Fruit fly (Drosophila melanogaster) whole organism, wandering third instar larva: ENCODE results near the gene His4r.

ENCODE experiments used
- Abd-B ChIP-seq: fragments of >200 bp; optimal IDR thresholded peaks from 2 replicates; lab custom pipeline; 2017; ENCODE audit warnings: missing biosample characterization, missing genetic modification characterization
- CG32264 ChIP-seq: fragments of 200-800 bp; sonication (Bioruptor generic); optimal IDR thresholded peaks from 2 replicates; lab custom pipeline; 2016; ENCODE audit warnings: missing biosample characterization, missing genetic modification characterization
- Dfd ChIP-seq: fragments of >200 bp; optimal IDR thresholded peaks from 2 replicates; lab custom pipeline; 2017; ENCODE audit warnings: missing biosample characterization, missing genetic modification characterization
- Dif ChIP-seq: fragments of 200-275, 200-300 bp; sonication (Bioruptor generic); optimal IDR thresholded peaks from 2 replicates; lab custom pipeline; 2018; ENCODE audit warnings: missing biosample characterization, missing genetic modification characterization; ENCODE audit not compliant: partially characterized antibody
- HLH106 ChIP-seq: fragments of 200-800 bp; optimal IDR thresholded peaks from 3 replicates; lab custom pipeline; 2019; ENCODE audit warnings: missing biosample characterization, mild to moderate bottlenecking, missing genetic modification characterization, moderate library complexity
- Hnf4 ChIP-seq: fragments of 200-800 bp; sonication (Bioruptor generic); optimal IDR thresholded peaks from 2 replicates; lab custom pipeline; 2016; ENCODE audit warnings: missing biosample characterization, mild to moderate bottlenecking, missing genetic modification characterization
- Hr83 ChIP-seq: fragments of 200-300 bp; sonication (Bioruptor generic); optimal IDR thresholded peaks from 2 replicates; lab custom pipeline; 2016; ENCODE audit warnings: missing biosample characterization, mild to moderate bottlenecking, missing genetic modification characterization, moderate library complexity; ENCODE audit not compliant: poor library complexity, severe bottlenecking
- Jra ChIP-seq: sonication (Bioruptor generic); optimal IDR thresholded peaks from 2 replicates; lab custom pipeline; 2016; ENCODE audit warnings: missing biosample characterization, missing genetic modification characterization
- Mio ChIP-seq: sonication (Bioruptor generic); optimal IDR thresholded peaks from 2 replicates; lab custom pipeline; 2016; ENCODE audit warnings: missing biosample characterization, missing genetic modification characterization
- Myc ChIP-seq: fragments of >200 bp; optimal IDR thresholded peaks from 2 replicates; lab custom pipeline; 2017
- N ChIP-seq: fragments of >200 bp; optimal IDR thresholded peaks from 2 replicates; lab custom pipeline; 2018; ENCODE audit warnings: missing biosample characterization, missing external identifiers, missing genetic modification characterization
- OdsH ChIP-seq: fragments of 200-800 bp; sonication (Bioruptor generic); optimal IDR thresholded peaks from 2 replicates; lab custom pipeline; 2016; ENCODE audit warnings: missing biosample characterization, mild to moderate bottlenecking, missing genetic modification characterization
- Rel ChIP-seq, 2 experiments: fragments of 200-800 bp; sonication (Bioruptor generic) in 1 of 2; optimal IDR thresholded peaks; 2 replicates in 1 of 2; 3 replicates in 1 of 2; lab custom pipeline; 2016 to 2019; ENCODE audit warnings: mild to moderate bottlenecking in 2 of 2, missing biosample characterization in 2 of 2, missing genetic modification characterization in 2 of 2, moderate library complexity in 1 of 2
- Vsx2 ChIP-seq: fragments of 200-300, 225-300 bp; sonication (Bioruptor generic); optimal IDR thresholded peaks from 2 replicates; lab custom pipeline; 2018; ENCODE audit warnings: missing biosample characterization, missing genetic modification characterization; ENCODE audit not compliant: partially characterized antibody
- br ChIP-seq: fragments of 200-800 bp; sonication (Bioruptor generic); optimal IDR thresholded peaks from 2 replicates; lab custom pipeline; 2016; ENCODE audit warnings: missing biosample characterization, missing genetic modification characterization
- brk ChIP-seq: fragments of 200-800 bp; sonication (Bioruptor generic); optimal IDR thresholded peaks from 2 replicates; lab custom pipeline; 2016; ENCODE audit warnings: missing biosample characterization, mild to moderate bottlenecking, missing genetic modification characterization
- dl ChIP-seq, 2 experiments: fragments of 175-275, 200-275 bp in 1 of 2; fragments of 200-275 bp in 1 of 2; sonication (Bioruptor generic); optimal IDR thresholded peaks; lab custom pipeline; 2018; ENCODE audit warnings: mild to moderate bottlenecking in 2 of 2, missing biosample characterization in 2 of 2, missing genetic modification characterization in 2 of 2, moderate library complexity in 2 of 2; ENCODE audit not compliant: partially characterized antibody in 2 of 2, insufficient read depth in 1 of 2
- ey ChIP-seq: fragments of 200-800 bp; sonication (Bioruptor generic); optimal IDR thresholded peaks from 2 replicates; lab custom pipeline; 2016; ENCODE audit warnings: missing biosample characterization, missing genetic modification characterization
- foxo ChIP-seq, 2 experiments: fragments of 200-800 bp; sonication (Bioruptor generic); optimal IDR thresholded peaks; 2 replicates in 1 of 2; 3 replicates in 1 of 2; lab custom pipeline; 2016 to 2017; ENCODE audit warnings: missing biosample characterization in 2 of 2, missing genetic modification characterization in 2 of 2
- fru ChIP-seq: fragments of 200-800 bp; sonication (Bioruptor generic); optimal IDR thresholded peaks from 3 replicates; lab custom pipeline; 2016; ENCODE audit warnings: missing biosample characterization, mild to moderate bottlenecking, missing genetic modification characterization
- h ChIP-seq: fragments of 200-800 bp; sonication (Bioruptor generic); optimal IDR thresholded peaks from 3 replicates; lab custom pipeline; 2016; ENCODE audit warnings: missing biosample characterization, mild to moderate bottlenecking, missing genetic modification characterization
- jim ChIP-seq: fragments of 175-275, 200-325 bp; sonication (Bioruptor generic); optimal IDR thresholded peaks from 2 replicates; lab custom pipeline; 2016; ENCODE audit warnings: missing biosample characterization, mild to moderate bottlenecking, missing genetic modification characterization
- lola ChIP-seq: fragments of >200 bp; optimal IDR thresholded peaks from 2 replicates; lab custom pipeline; 2017; ENCODE audit warnings: missing biosample characterization, missing genetic modification characterization
- psq ChIP-seq: fragments of 200-800 bp; sonication (Bioruptor generic); optimal IDR thresholded peaks from 3 replicates; lab custom pipeline; 2017; ENCODE audit warnings: missing biosample characterization, mild to moderate bottlenecking, missing genetic modification characterization, moderate library complexity
- rgr ChIP-seq: fragments of 200-800 bp; sonication (Bioruptor generic); optimal IDR thresholded peaks from 3 replicates; lab custom pipeline; 2016; ENCODE audit warnings: missing biosample characterization, mild to moderate bottlenecking, missing genetic modification characterization
- sage ChIP-seq: fragments of 200-800 bp; sonication (Bioruptor generic); optimal IDR thresholded peaks from 2 replicates; lab custom pipeline; 2016; ENCODE audit warnings: missing biosample characterization, mild to moderate bottlenecking, missing genetic modification characterization
- sv ChIP-seq: fragments of 200-800 bp; sonication (Bioruptor generic); optimal IDR thresholded peaks from 3 replicates; lab custom pipeline; 2016; ENCODE audit warnings: missing biosample characterization, missing genetic modification characterization
- tai ChIP-seq: sonication (Bioruptor generic); optimal IDR thresholded peaks from 2 replicates; lab custom pipeline; 2016; ENCODE audit warnings: missing biosample characterization, missing genetic modification characterization
- usp ChIP-seq: fragments of >200 bp; optimal IDR thresholded peaks from 2 replicates; lab custom pipeline; 2017; ENCODE audit warnings: missing biosample characterization, missing genetic modification characterization
- woc ChIP-seq: sonication (Bioruptor generic); optimal IDR thresholded peaks from 2 replicates; lab custom pipeline; 2016; ENCODE audit warnings: missing biosample characterization, mild to moderate bottlenecking, missing genetic modification characterization

Gene His4r

DNA sequence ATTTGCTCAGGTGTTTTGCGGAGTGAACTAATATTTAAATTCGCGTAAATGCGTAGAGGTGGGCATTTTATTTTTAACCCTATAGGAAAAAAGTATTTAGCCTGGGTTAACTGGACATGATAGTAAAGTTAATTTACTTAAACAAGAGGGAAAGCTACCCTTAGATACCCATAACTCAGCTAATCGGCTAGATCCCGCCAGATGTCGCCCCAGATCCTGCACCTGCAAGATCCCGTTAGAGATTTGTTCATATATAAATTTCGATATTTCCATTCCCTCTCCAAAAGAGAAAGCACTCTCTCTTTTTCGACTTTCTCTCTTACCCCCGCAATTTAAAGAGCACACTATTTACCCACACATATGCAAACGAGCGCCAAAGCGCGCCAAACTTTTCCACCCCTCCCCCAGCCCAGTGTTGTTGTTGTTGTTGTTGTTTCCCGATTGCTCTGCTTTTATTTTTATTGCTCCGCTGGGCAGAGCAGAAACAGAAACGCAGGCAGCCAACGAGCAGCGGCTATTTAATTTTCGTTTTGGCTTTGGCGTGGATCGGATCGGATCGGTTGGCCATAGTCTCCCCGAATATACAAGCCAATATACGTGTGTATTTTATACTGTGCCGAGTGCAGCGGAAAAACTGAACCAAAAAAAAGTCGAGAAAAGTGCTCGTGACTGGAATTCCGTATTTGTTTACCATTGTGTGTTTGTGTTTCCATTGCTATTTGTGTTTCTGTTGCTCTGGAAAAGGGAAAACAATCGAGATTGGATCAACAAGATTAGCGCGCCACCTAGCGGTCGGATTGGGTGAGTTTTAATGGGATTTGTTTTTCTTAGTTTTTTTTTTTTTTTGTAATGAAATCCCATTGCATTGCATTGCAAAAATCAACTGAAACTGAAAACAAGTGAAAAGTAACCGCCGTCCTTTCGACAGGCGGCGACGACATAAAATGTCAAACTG lies 48.6 kb upstream of the His4r start, which contains the start of gene stumps:
Gene stumps (plus strand): TSS at position 526 of the 955 bp plus-strand sequence.
- TF ChIP-seq Abd-B (GFP tag; lab: Kevin White, UChicago) (no peak), usp (GFP tag; lab: Kevin White, UChicago) (no peak), OdsH (GFP tag; lab: Kevin White, UChicago) (no peak), Hnf4 (GFP tag; lab: Kevin White, UChicago) (no peak), psq (GFP tag; lab: Kevin White, UChicago) (no peak), dl (GFP tag; optimal IDR thresholded peaks at IDR 0.05; lab: Kevin White, UChicago; ENCODE audit: insufficient read depth in 1 of 2, partially characterized antibody in 2 of 2) (no peak), Dfd (GFP tag; lab: Kevin White, UChicago) (no peak), Mio (GFP tag; lab: Kevin White, UChicago) (no peak), Vsx2 (GFP tag; lab: Kevin White, UChicago) (no peak)

DNA sequence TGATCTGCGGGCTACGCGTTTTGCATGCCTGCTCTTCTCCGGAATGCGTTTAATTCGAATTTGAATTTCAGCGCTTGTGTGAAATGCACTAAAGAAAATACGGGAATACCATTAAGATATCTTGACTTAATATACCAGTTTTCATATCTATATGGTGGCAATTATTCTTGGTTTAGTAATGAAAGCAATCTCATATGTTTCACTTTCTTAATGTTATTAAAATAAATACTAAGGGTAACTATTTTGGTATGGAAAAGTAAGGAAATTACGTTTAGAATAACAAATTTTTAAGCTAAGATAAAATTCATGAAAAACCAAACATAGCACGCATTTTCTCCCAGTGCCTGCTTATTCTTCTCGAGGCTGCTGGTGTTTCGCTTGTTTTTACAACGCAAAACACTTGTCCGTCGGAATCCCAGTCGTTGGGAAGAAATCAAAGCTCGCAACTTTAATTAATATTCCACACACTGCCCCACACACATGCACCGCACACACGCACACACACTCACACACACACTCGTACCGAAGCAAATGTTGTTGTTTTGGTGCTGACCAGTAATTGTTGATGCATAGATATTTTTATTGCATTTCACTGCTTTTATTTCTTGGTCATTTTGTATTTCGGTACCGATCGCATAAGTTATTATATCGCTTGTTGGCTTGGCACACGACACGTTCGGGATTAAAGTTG lies 47.6 kb upstream of the His4r start:
- TF ChIP-seq Dfd (GFP tag; lab: Kevin White, UChicago) = peak; percentile 93
- TF ChIP-seq h (GFP tag; lab: Kevin White, UChicago) = peak; percentile 18
- peak; percentile 34 for TF ChIP-seq HLH106
- TF ChIP-seq Jra = no peak
- peak; percentile 11 for TF ChIP-seq fru (GFP tag; lab: Kevin White, UChicago)
- no peak for TF ChIP-seq jim (GFP tag; lab: Kevin White, UChicago)

DNA sequence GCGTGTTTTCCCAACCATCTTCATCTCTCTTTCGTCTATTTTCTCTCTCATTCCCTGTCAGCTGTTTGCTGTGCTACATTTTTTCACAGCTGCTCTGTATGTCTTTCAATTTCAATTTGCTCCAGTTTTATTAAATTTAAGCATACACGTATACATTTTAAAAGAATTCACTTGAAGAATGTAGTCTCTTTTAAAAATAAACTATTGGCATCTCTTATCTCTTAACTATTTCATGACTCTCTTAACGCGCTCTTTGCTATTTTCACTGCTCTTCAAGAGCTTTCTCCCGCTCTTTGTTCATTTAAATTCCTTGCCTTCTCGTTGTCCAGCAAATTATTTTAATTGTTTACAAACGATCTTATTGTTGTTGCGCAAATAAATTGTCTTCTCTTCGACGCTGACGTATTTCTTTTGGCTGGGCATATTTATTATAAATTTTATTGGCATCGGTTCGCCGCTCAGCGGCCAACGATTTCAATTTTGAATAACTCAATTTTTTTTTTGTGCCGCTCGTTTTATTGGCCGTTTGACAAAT lies 45.4 kb upstream of the His4r start:
- TF ChIP-seq foxo (GFP tag; optimal IDR thresholded peaks at IDR 0.05; lab: Kevin White, UChicago) = no peak
- TF ChIP-seq br = no peak
- no peak for TF ChIP-seq fru (GFP tag; lab: Kevin White, UChicago)
- TF ChIP-seq Mio (GFP tag; lab: Kevin White, UChicago) = no peak
- no peak for TF ChIP-seq woc
- no peak for TF ChIP-seq Jra
- no peak for TF ChIP-seq CG32264 (GFP tag; lab: Kevin White, UChicago)
- no peak for TF ChIP-seq ey (GFP tag; lab: Kevin White, UChicago)
- no peak for TF ChIP-seq brk (GFP tag; lab: Kevin White, UChicago)
- no peak for TF ChIP-seq h (GFP tag; lab: Kevin White, UChicago)
- no peak for TF ChIP-seq Myc (lab: Kevin White, UChicago)
- TF ChIP-seq Dif = no peak
- TF ChIP-seq jim (GFP tag; lab: Kevin White, UChicago) = no peak

DNA sequence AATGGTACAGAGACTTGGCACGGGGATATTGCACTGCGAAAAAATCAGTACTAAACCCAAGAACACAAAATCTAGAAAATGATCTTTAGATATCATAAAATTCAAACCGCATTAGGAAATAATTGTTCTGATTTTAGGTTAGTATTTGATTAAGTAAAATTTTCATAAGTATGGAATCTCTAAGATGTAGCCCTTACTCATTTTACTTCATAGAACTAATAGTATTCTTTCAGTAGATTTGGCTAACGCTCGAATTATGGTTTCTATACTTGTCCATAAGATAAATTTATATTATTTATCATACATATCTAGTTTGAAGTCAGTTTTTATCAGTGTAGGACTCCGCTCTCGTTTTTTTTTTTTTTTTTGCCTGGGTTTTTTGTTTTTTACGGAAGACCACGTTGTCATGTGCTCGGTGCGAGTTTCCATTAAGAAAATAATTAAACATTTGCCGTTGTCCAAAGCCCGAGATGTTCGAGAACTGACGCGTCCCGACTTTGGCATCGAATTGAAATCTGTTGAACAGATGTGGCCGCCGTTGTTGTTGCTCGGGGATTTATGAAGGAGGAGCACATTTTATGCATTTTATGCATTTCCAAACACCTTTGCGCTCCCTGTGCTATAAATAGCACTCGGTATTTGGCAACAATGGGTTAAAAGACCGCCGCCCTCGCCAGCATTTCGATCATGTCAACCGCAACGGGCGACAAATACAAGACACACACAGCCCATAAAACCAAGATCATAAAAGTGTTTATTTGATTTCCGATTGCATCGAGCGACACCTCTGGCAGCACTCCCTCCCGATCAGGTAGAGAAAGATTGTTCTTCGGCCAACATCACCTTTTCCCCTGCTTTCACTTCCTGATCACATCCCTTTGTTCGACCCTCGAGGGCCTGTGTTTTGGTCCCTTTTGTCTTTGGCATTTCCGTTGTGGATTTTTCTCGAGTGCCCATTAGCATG lies 38.8 kb upstream of the His4r start:
- TF ChIP-seq Dfd (GFP tag; lab: Kevin White, UChicago) = no peak
- TF ChIP-seq sage = no peak
- no peak for TF ChIP-seq sv (GFP tag; lab: Kevin White, UChicago)
- no peak for TF ChIP-seq N (GFP tag; lab: Kevin White, UChicago)
- TF ChIP-seq woc = no peak
- TF ChIP-seq tai (GFP tag; lab: Kevin White, UChicago) = no peak

DNA sequence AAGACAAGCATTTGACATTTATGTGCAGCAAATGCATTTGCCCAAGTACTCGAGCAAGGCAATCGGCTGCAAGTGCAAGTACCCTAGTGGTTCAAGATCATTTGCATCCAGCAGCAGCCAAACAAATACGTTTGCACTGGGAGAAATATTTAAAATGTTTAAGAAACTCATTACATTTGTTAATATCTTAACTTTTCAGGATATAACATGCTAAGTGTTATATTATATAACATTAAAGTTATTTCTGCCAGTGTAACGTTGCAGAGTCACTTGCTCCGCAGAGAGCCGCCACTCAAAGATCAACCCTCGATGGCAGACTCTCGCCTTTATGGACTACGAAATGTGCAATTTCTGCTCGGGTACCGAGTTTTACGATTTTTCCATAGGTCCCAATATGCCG lies 36.1 kb upstream of the His4r start:
- TF ChIP-seq rgr (no peak), HLH106 (no peak), fru (GFP tag; lab: Kevin White, UChicago) (no peak), brk (GFP tag; lab: Kevin White, UChicago) (no peak), psq (GFP tag; lab: Kevin White, UChicago) (no peak), sage (no peak), br (no peak), N (GFP tag; lab: Kevin White, UChicago) (no peak), sv (GFP tag; lab: Kevin White, UChicago) (no peak), usp (GFP tag; lab: Kevin White, UChicago) (no peak), lola (GFP tag; lab: Kevin White, UChicago) (no peak), OdsH (GFP tag; lab: Kevin White, UChicago) (no peak), Hr83 (GFP tag; lab: Kevin White, UChicago) (no peak), Jra (no peak), Dfd (GFP tag; lab: Kevin White, UChicago) (no peak), Rel (GFP tag; optimal IDR thresholded peaks at IDR 0.05; lab: Kevin White, UChicago) (no peak), Rel (tag; optimal IDR thresholded peaks at IDR 0.05; lab: Kevin White, UChicago) (no peak), jim (GFP tag; lab: Kevin White, UChicago) (no peak), woc (no peak), Myc (lab: Kevin White, UChicago) (no peak)
